Worm (Caenorhabditis elegans) whole organism, L4 larva: ENCODE measurements around the gene cyp-14A1.
"Not testable (repeated sequence)": the region's sequence is repeated elsewhere in the genome, so short reads cannot be mapped to it uniquely, and the experiment has no call there.

ENCODE experiments used
- F10B5.3 ChIP-seq: sonication (generic microtip); optimal IDR thresholded peaks from 2 replicates; lab custom pipeline; 2016; ENCODE audit warnings: mild to moderate bottlenecking, missing genetic modification characterization, missing compliant biosample characterization
- F37D6.2 ChIP-seq: sonication (generic microtip); optimal IDR thresholded peaks from 2 replicates; lab custom pipeline; 2016; ENCODE audit warnings: mild to moderate bottlenecking, missing genetic modification characterization, missing compliant biosample characterization
- R02D3.7 ChIP-seq: fragments of 150-350 bp; sonication (generic microtip); optimal IDR thresholded peaks from 3 replicates; lab custom pipeline; 2014; ENCODE audit warnings: missing biosample characterization, missing genetic modification characterization
- T20F7.1 ChIP-seq: fragments of 200-800 bp; sonication (Bioruptor generic); optimal IDR thresholded peaks from 2 replicates; lab custom pipeline; 2018; ENCODE audit warnings: mild to moderate bottlenecking, missing genetic modification characterization, missing compliant biosample characterization
- Y105C5A.15 ChIP-seq: fragments of 200-800 bp; sonication (Bioruptor generic); IDR thresholded peaks from 2 replicates; pipeline ENCODE4 v1.3.6; 2022; ENCODE audit warnings: missing genetic modification characterization, missing compliant biosample characterization
- aha-1 ChIP-seq: fragments of 150-350 bp; peaks from one replicate; lab custom pipeline; 2014; ENCODE audit warnings: missing biosample characterization, missing genetic modification characterization
- arid-1 ChIP-seq: fragments of 200-800 bp; sonication (Bioruptor generic); conservative IDR thresholded peaks from 2 replicates; pipeline ENCODE4 v1.3.6; 2022; ENCODE audit warnings: missing genetic modification reagents, missing genetic modification characterization, missing compliant biosample characterization
- ces-1 ChIP-seq: fragments of 150-350 bp; sonication (generic microtip); optimal IDR thresholded peaks from 4 replicates; lab custom pipeline; 2014; ENCODE audit warnings: missing biosample characterization, missing genetic modification reagents, missing genetic modification characterization
- daf-12 ChIP-seq: fragments of 150-350 bp; optimal IDR thresholded peaks from 2 replicates; lab custom pipeline; 2014; ENCODE audit warnings: missing biosample characterization, missing genetic modification reagents, missing genetic modification characterization
- daf-16 ChIP-seq, 3 experiments: sonication (generic microtip); optimal IDR thresholded peaks; 2 replicates each; lab custom pipeline; 2016 to 2017; ENCODE audit warnings: missing genetic modification characterization in 3 of 3, missing genetic modification reagents in 3 of 3, mild to moderate bottlenecking in 2 of 3, missing compliant biosample characterization in 2 of 3, missing biosample characterization in 1 of 3, moderate library complexity in 1 of 3
- dmd-6 ChIP-seq: fragments of 200-800 bp; sonication (Bioruptor generic); IDR thresholded peaks from 2 replicates; pipeline ENCODE4 v1.3.6; 2022; ENCODE audit warnings: missing genetic modification reagents, missing genetic modification characterization, missing compliant biosample characterization
- dmd-9 ChIP-seq: fragments of 200-800 bp; sonication (Bioruptor generic); IDR thresholded peaks from 2 replicates; pipeline ENCODE4 v1.3.6; 2022; ENCODE audit warnings: missing genetic modification reagents, missing genetic modification characterization, missing compliant biosample characterization
- dve-1 ChIP-seq: sonication (generic microtip); optimal IDR thresholded peaks from 2 replicates; lab custom pipeline; 2017; ENCODE audit warnings: antibody characterized with exemption, mild to moderate bottlenecking, missing genetic modification characterization, missing compliant biosample characterization; ENCODE audit not compliant: insufficient read depth
- egl-27 ChIP-seq: sonication (generic microtip); optimal IDR thresholded peaks from 3 replicates; lab custom pipeline; 2017; ENCODE audit warnings: missing biosample characterization, missing genetic modification reagents, missing genetic modification characterization
- hif-1 ChIP-seq, 2 experiments: sonication (generic microtip); optimal IDR thresholded peaks; 2 replicates each; lab custom pipeline; 2016 to 2017; ENCODE audit warnings: missing compliant biosample characterization in 2 of 2, missing genetic modification characterization in 2 of 2, missing genetic modification reagents in 2 of 2, missing genotype in 2 of 2, mild to moderate bottlenecking in 1 of 2
- hlh-11 ChIP-seq: fragments of 200-800 bp; sonication (Bioruptor generic); optimal IDR thresholded peaks from 2 replicates; lab custom pipeline; 2018; ENCODE audit warnings: mild to moderate bottlenecking, missing genetic modification characterization, missing compliant biosample characterization
- hlh-30 ChIP-seq: sonication (generic microtip); optimal IDR thresholded peaks from 2 replicates; lab custom pipeline; 2017; ENCODE audit warnings: antibody characterized with exemption, mild to moderate bottlenecking, missing genetic modification characterization, missing compliant biosample characterization; ENCODE audit not compliant: insufficient read depth
- jun-1 ChIP-seq: fragments of 150-350 bp; optimal IDR thresholded peaks from 2 replicates; lab custom pipeline; 2014; ENCODE audit warnings: missing biosample characterization, missing genetic modification reagents, missing genetic modification characterization
- lim-7 ChIP-seq: fragments of 200-800 bp; sonication (Bioruptor generic); IDR thresholded peaks from 2 replicates; pipeline ENCODE4 v1.3.6; 2022; ENCODE audit warnings: missing genetic modification characterization, missing compliant biosample characterization
- lin-1 ChIP-seq: fragments of 200-800 bp; sonication (Bioruptor generic); IDR thresholded peaks from 2 replicates; pipeline ENCODE4 v1.3.6; 2022; ENCODE audit warnings: missing genetic modification reagents, missing genetic modification characterization, missing compliant biosample characterization
- lin-13 ChIP-seq: fragments of 150-350 bp; optimal IDR thresholded peaks from 2 replicates; lab custom pipeline; 2014; ENCODE audit warnings: missing biosample characterization, missing genetic modification reagents, missing genetic modification characterization
- lin-38 ChIP-seq: fragments of 200-800 bp; sonication (Bioruptor generic); IDR thresholded peaks from 2 replicates; pipeline ENCODE4 v1.3.6; 2022; ENCODE audit warnings: missing genetic modification reagents, missing genetic modification characterization, missing compliant biosample characterization
- mdl-1 ChIP-seq, 2 experiments: fragments of 150-350 bp in 1 of 2; sonication (generic microtip) in 1 of 2; optimal IDR thresholded peaks; 2 replicates each; lab custom pipeline; 2014 to 2017; ENCODE audit warnings: missing biosample characterization in 2 of 2, missing genetic modification characterization in 2 of 2
- mep-1 ChIP-seq: fragments of 150-350 bp; sonication (generic microtip); optimal IDR thresholded peaks from 3 replicates; lab custom pipeline; 2014; ENCODE audit warnings: missing biosample characterization, missing genetic modification characterization
- mes-2 ChIP-seq: sonication (generic microtip); optimal IDR thresholded peaks from 2 replicates; lab custom pipeline; 2016; ENCODE audit warnings: missing genotype, mild to moderate bottlenecking, missing genetic modification characterization, missing compliant biosample characterization; ENCODE audit not compliant: poor library complexity, severe bottlenecking
- nhr-111 ChIP-seq: fragments of 200-800 bp; sonication (Bioruptor generic); optimal IDR thresholded peaks from 2 replicates; lab custom pipeline; 2018; ENCODE audit warnings: mild to moderate bottlenecking, missing genetic modification characterization, missing compliant biosample characterization
- nhr-237 ChIP-seq: sonication (generic microtip); optimal IDR thresholded peaks from 2 replicates; lab custom pipeline; 2017; ENCODE audit warnings: missing biosample characterization, missing genetic modification characterization
- nhr-28 ChIP-seq: fragments of 150-350 bp; optimal IDR thresholded peaks from 2 replicates; lab custom pipeline; 2014; ENCODE audit warnings: missing biosample characterization, missing genetic modification characterization
- nhr-48 ChIP-seq: sonication (generic microtip); optimal IDR thresholded peaks from 2 replicates; lab custom pipeline; 2016; ENCODE audit warnings: mild to moderate bottlenecking, missing genetic modification characterization, missing compliant biosample characterization
- nhr-6 ChIP-seq: fragments of 150-350 bp; optimal IDR thresholded peaks from 2 replicates; lab custom pipeline; 2014; ENCODE audit warnings: missing biosample characterization, missing genetic modification characterization
- nhr-76 ChIP-seq: fragments of 150-350 bp; optimal IDR thresholded peaks from 2 replicates; lab custom pipeline; 2014; ENCODE audit warnings: missing biosample characterization, missing genetic modification characterization
- pha-4 ChIP-seq, 2 experiments: fragments of 150-350 bp in 1 of 2; fragments of 200-800 bp in 1 of 2; sonication (Bioruptor generic) in 1 of 2; IDR thresholded peaks in 1 of 2; optimal IDR thresholded peaks in 1 of 2; 2 replicates each; pipeline versions ENCODE4 v1.3.6 to Lab custom; 2014 to 2022; ENCODE audit warnings: missing genetic modification characterization in 2 of 2, missing genetic modification reagents in 2 of 2, missing biosample characterization in 1 of 2, missing compliant biosample characterization in 1 of 2
- pqm-1 ChIP-seq: sonication (generic microtip); optimal IDR thresholded peaks from 2 replicates; lab custom pipeline; 2017; ENCODE audit warnings: missing biosample characterization, missing genetic modification characterization
- saeg-2 ChIP-seq: fragments of 200-800 bp; sonication (Bioruptor generic); IDR thresholded peaks from 2 replicates; pipeline ENCODE4 v1.3.6; 2022; ENCODE audit warnings: missing genetic modification reagents, missing genetic modification characterization, missing compliant biosample characterization
- snpc-1.2 ChIP-seq: fragments of 200-800 bp; sonication (Bioruptor generic); IDR thresholded peaks from 2 replicates; pipeline ENCODE4 v1.3.6; 2022; ENCODE audit warnings: missing genetic modification reagents, missing genetic modification characterization, missing compliant biosample characterization
- spr-3 ChIP-seq: fragments of 200-800 bp; sonication (Bioruptor generic); optimal IDR thresholded peaks from 2 replicates; lab custom pipeline; 2018; ENCODE audit warnings: mild to moderate bottlenecking, missing genetic modification characterization, missing compliant biosample characterization
- tra-1 ChIP-seq: fragments of 200-800 bp; sonication (Bioruptor generic); IDR thresholded peaks from 2 replicates; pipeline ENCODE4 v1.3.6; 2022; ENCODE audit warnings: missing genetic modification reagents, missing genetic modification characterization, missing compliant biosample characterization
- unc-62 ChIP-seq, 3 experiments: fragments of 150-350 bp in 1 of 3; sonication (generic microtip); optimal IDR thresholded peaks in 2 of 3; peaks in 1 of 3; 1 replicate in 1 of 3; 2 replicates in 2 of 3; lab custom pipeline; 2014 to 2017; ENCODE audit warnings: missing biosample characterization in 3 of 3, missing genetic modification characterization in 3 of 3, missing genetic modification reagents in 3 of 3, missing genotype in 1 of 3
- vab-7 ChIP-seq: fragments of 200-800 bp; sonication (Bioruptor generic); IDR thresholded peaks from 2 replicates; pipeline ENCODE4 v1.3.6; 2022; ENCODE audit warnings: missing genetic modification reagents, missing genetic modification characterization, missing compliant biosample characterization
- zip-11 ChIP-seq: fragments of 200-800 bp; sonication (Bioruptor generic); IDR thresholded peaks from 2 replicates; pipeline ENCODE4 v1.3.6; 2022; ENCODE audit warnings: missing genetic modification characterization, missing compliant biosample characterization
- ztf-11 ChIP-seq: fragments of 150-350 bp; optimal IDR thresholded peaks from 2 replicates; lab custom pipeline; 2014; ENCODE audit warnings: missing biosample characterization, missing genetic modification characterization

cyp-14A1 gene

ce11 chrX:13264550-13264949 is 2.6 kb downstream of the cyp-14A1 start (continued):
- TF ChIP-seq aha-1 (tag; lab: Kevin White, UChicago) (peak; percentile 98), ztf-11 (tag; lab: Kevin White, UChicago) (no peak), lim-7 (GFP tag; lab: Robert Waterston, UW) (peak; percentile 94), jun-1 (tag; lab: Kevin White, UChicago) (peak; percentile 32), daf-12 (tag; lab: Kevin White, UChicago) (no peak), nhr-76 (tag; lab: Kevin White, UChicago) (no peak), zip-11 (GFP tag; lab: Robert Waterston, UW) (peak; percentile 65; the same call in 1 of the 2 replicates), dve-1 (tag; lab: Kevin White, UChicago) (peak; percentile 70), mdl-1 (tag; optimal IDR thresholded peaks at IDR 0.05; lab: Kevin White, UChicago) (peak; percentile 22 to 72), dmd-9 (peak; percentile 77; the same call in 1 of the 2 replicates), nhr-111 (GFP tag; lab: Kevin White, UChicago) (peak; percentile 61), egl-27 (tag; lab: Kevin White, UChicago) (no peak), F37D6.2 (tag; lab: Kevin White, UChicago) (peak; percentile 59), saeg-2 (GFP tag; lab: Robert Waterston, UW) (peak; percentile 77), vab-7 (peak; percentile 93), Y105C5A.15 (GFP tag; lab: Robert Waterston, UW) (peak; percentile 62; the same call in 1 of the 2 replicates), R02D3.7 (tag; lab: Kevin White, UChicago) (no peak), dmd-6 (GFP tag; lab: Robert Waterston, UW) (peak; percentile 71), hlh-30 (peak; percentile 70), nhr-6 (tag; lab: Kevin White, UChicago) (no peak), nhr-237 (tag; lab: Kevin White, UChicago) (no peak), spr-3 (peak; percentile 15), hif-1 (tag; optimal IDR thresholded peaks at IDR 0.05; lab: Kevin White, UChicago) (peak; percentile 33 to 51), unc-62 (GFP tag; optimal IDR thresholded peaks at IDR 0.05 in 1 of 2; lab: Kevin White, UChicago) (peak in 1 of 2 experiments; percentile 78), unc-62 (tag; optimal IDR thresholded peaks at IDR 0.05; lab: Kevin White, UChicago) (no peak), lin-1 (GFP tag; lab: Robert Waterston, UW) (peak; percentile 67; the same call in 1 of the 2 replicates), nhr-28 (peak; percentile 46), T20F7.1 (GFP tag; lab: Kevin White, UChicago) (no peak), lin-38 (GFP tag; lab: Robert Waterston, UW) (no peak)

DNA sequence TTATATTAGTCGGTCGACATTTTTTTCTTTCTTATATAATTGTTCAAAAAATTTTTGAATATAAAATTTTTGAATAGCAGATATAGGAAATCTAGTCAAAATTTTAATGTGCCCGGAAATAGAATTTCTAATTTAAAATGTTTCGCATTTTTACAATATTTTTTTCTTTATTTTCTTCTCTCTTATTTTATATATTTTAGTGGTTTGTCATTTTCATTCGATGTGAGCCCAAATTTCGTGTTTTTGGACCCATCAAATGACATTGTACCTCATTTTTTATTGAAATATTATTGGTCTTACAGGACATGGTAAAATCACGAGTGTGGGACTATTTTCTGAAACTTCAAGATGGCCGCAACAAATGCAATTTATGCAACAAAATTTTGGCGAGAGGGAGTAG is 5.0 kb downstream of the cyp-14A1 start, which contains the start of gene K09A11.1:
K09A11.1 (plus strand) TSS at position 301 of the 400 bp plus-strand sequence.
- no peak for TF ChIP-seq lin-13 (GFP tag; lab: Kevin White, UChicago)
- TF ChIP-seq hif-1 (tag; optimal IDR thresholded peaks at IDR 0.05; lab: Kevin White, UChicago) = no peak
- no peak for TF ChIP-seq nhr-6 (tag; lab: Kevin White, UChicago)
- no peak for TF ChIP-seq R02D3.7 (tag; lab: Kevin White, UChicago)
- TF ChIP-seq tra-1 (GFP tag; lab: Robert Waterston, UW) = no peak
- TF ChIP-seq F10B5.3 (tag; lab: Kevin White, UChicago) = no peak
- TF ChIP-seq ces-1 (GFP tag; lab: Kevin White, UChicago) = no peak

DNA sequence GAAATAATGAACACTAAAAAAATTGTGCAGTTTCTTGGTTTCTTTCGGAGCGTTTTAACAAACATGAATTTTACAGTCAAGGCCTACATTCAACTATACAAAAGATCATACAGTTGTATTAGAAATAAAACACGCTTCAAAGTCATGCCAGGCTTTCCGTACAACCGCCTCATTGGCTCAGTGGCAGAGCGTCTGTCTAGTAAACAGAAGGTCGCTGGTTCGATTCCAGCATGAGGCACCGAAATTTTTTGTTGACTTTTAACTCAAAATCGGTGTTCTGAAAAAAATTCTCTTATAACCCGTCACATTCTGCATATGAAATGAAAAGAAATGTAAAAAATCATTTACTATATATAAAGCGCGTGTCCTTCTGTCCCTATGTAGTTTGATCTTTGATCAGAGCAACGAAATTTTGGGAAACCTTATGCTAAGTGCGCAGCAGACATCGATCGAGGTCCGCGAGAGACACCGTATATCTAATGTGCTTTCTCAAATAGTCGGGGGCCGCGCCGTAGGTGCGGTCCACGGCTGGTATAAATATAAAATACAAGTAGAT is 6.0 kb downstream of the cyp-14A1 start:
- TF ChIP-seq hlh-11 (tag; lab: Kevin White, UChicago) (peak; percentile 13), daf-16 (GFP tag; optimal IDR thresholded peaks at IDR 0.05; lab: Kevin White, UChicago) (peak in 1 of 2 experiments; percentile 51), daf-16 (tag; optimal IDR thresholded peaks at IDR 0.05; lab: Kevin White, UChicago) (peak; percentile 85), mep-1 (peak; percentile 6), mes-2 (tag; lab: Kevin White, UChicago) (peak; percentile 49), snpc-1.2 (GFP tag; lab: Robert Waterston, UW) (peak; percentile 64; the same call in 1 of the 2 replicates), arid-1 (0 out of 2 replicates have a peak, but pooled peaks have one; percentile 33), vab-7 (peak; percentile 55; the same call in 1 of the 2 replicates), pqm-1 (tag; lab: Kevin White, UChicago) (peak; percentile 4), dmd-6 (GFP tag; lab: Robert Waterston, UW) (peak; percentile 46), pha-4 (GFP tag; IDR thresholded peaks at IDR 0.05; lab: Robert Waterston, UW) (peak; percentile 57; the same call in 1 of the 2 replicates), lim-7 (GFP tag; lab: Robert Waterston, UW) (peak; percentile 70), lin-1 (GFP tag; lab: Robert Waterston, UW) (0 out of 2 replicates have a peak, but pooled peaks have one; percentile 15), nhr-48 (tag; lab: Kevin White, UChicago) (peak; percentile 27), dve-1 (tag; lab: Kevin White, UChicago) (peak; percentile 59), lin-38 (GFP tag; lab: Robert Waterston, UW) (peak; percentile 62), tra-1 (GFP tag; lab: Robert Waterston, UW) (peak; percentile 61; the same call in 1 of the 2 replicates)
- TF ChIP-seq pha-4 (tag; optimal IDR thresholded peaks at IDR 0.05; lab: Kevin White, UChicago) = not testable (repeated sequence)
